Fruit fly (Drosophila melanogaster): ENCODE data around the gene CG14543.

The CG14543 gene

dm6 chr3R:26017771-26018731 lies 38.4 kb upstream of the CG14543 start (continued):
- TF ChIP-seq CG7357 (GFP tag; IDR thresholded peaks at IDR 0.05) (0 out of 3 replicates have a peak, but pooled peaks have one; percentile 55), CG6765 (GFP tag; optimal IDR thresholded peaks at IDR 0.05) (no peak), HHEX (GFP tag; optimal IDR thresholded peaks at IDR 0.05) (peak; percentile 59), onecut (GFP tag; IDR thresholded peaks at IDR 0.05) (peak; percentile 62), Dek (tag; optimal IDR thresholded peaks at IDR 0.05) (peak; percentile 36), CG7271 (tag; optimal IDR thresholded peaks at IDR 0.05) (peak; percentile 91), danr (GFP tag; IDR thresholded peaks at IDR 0.05) (peak; percentile 37; the same call in 1 of the 2 replicates), CG1832 (GFP tag; optimal IDR thresholded peaks at IDR 0.05) (no peak), CG10979 (tag; optimal IDR thresholded peaks at IDR 0.05) (peak; percentile 97), ken (GFP tag; IDR thresholded peaks at IDR 0.05) (0 out of 3 replicates have a peak, but pooled peaks have one; percentile 29), Atf3 (GFP tag; optimal IDR thresholded peaks at IDR 0.05) (no peak), CG2129 (GFP tag; IDR thresholded peaks at IDR 0.05; ENCODE audit: partially characterized antibody) (no peak), CG16863 (GFP tag; optimal IDR thresholded peaks at IDR 0.05) (no peak), CoRest (tag; optimal IDR thresholded peaks at IDR 0.05) (peak; percentile 92), klu (GFP tag; IDR thresholded peaks at IDR 0.05) (no peak; the same call in 1 of the 2 replicates), Bdp1 (GFP tag; optimal IDR thresholded peaks at IDR 0.05) (no peak), HmgZ (tag; optimal IDR thresholded peaks at IDR 0.05) (no peak), Doc3 (GFP tag; IDR thresholded peaks at IDR 0.05; ENCODE audit: partially characterized antibody) (no peak), Taf1 (GFP tag; IDR thresholded peaks at IDR 0.05) (no peak), eyg (GFP tag; optimal IDR thresholded peaks at IDR 0.05) (no peak), toy (GFP tag; IDR thresholded peaks at IDR 0.05) (no peak), Nf-YA (GFP tag; IDR thresholded peaks at IDR 0.05) (no peak), bbx (GFP tag; IDR thresholded peaks at IDR 0.05; ENCODE audit: partially characterized antibody) (no peak), Hand (GFP tag; optimal IDR thresholded peaks at IDR 0.05) (no peak), emc (GFP tag; optimal IDR thresholded peaks at IDR 0.05) (no peak), Dll (GFP tag; IDR thresholded peaks at IDR 0.05; ENCODE audit: partially characterized antibody) (no peak), Scr (GFP tag; IDR thresholded peaks at IDR 0.05; ENCODE audit: partially characterized antibody) (no peak), CG9932 (GFP tag; IDR thresholded peaks at IDR 0.05) (no peak), CG8359 (GFP tag; optimal IDR thresholded peaks at IDR 0.05; ENCODE audit: borderline replicate concordance) (peak; percentile 79), seq (GFP tag; IDR thresholded peaks at IDR 0.05) (no peak), CG34422 (GFP tag; IDR thresholded peaks at IDR 0.05) (peak; percentile 43; the same call in 2 of the 3 replicates), CG4404 (GFP tag; IDR thresholded peaks at IDR 0.05) (peak; percentile 94), CG9727 (GFP tag; optimal IDR thresholded peaks at IDR 0.05) (peak; percentile 97), gem (tag; optimal IDR thresholded peaks at IDR 0.05) (peak; percentile 95), CG11456 (GFP tag; IDR thresholded peaks at IDR 0.05) (no peak), CG3065 (GFP tag; optimal IDR thresholded peaks at IDR 0.05) (peak; percentile 17), ftz-f1 (GFP tag; optimal IDR thresholded peaks at IDR 0.05) (no peak), kay (GFP tag; optimal IDR thresholded peaks at IDR 0.05) (peak; percentile 31), H15 (GFP tag; IDR thresholded peaks at IDR 0.05) (peak; percentile 34; the same call in 1 of the 3 replicates), HLHmδ (GFP tag; optimal IDR thresholded peaks at IDR 0.05) (peak; percentile 93), CG10209 (GFP tag; optimal IDR thresholded peaks at IDR 0.05) (peak; percentile 84), CG18262 (tag; optimal IDR thresholded peaks at IDR 0.05) (peak; percentile 98), CG8924 (tag; optimal IDR thresholded peaks at IDR 0.05) (peak; percentile 89), exex (tag; optimal IDR thresholded peaks at IDR 0.05) (no peak), MTF-1 (GFP tag; optimal IDR thresholded peaks at IDR 0.05; ENCODE audit: borderline replicate concordance) (no peak), mirr (GFP tag; optimal IDR thresholded peaks at IDR 0.05) (no peak), Rfx (GFP tag; IDR thresholded peaks at IDR 0.05) (no peak), sim (GFP tag; IDR thresholded peaks at IDR 0.05) (peak; percentile 75)
